Worm (Caenorhabditis elegans): Measurements from ENCODE around the gene B0563.5.

- TF ChIP-seq ztf-29 (GFP tag; IDR thresholded peaks at IDR 0.05): no peak
- no peak for TF ChIP-seq med-1 (GFP tag; optimal IDR thresholded peaks at IDR 0.05; ENCODE audit: insufficient read depth)
- TF ChIP-seq cog-1 (tag; optimal IDR thresholded peaks at IDR 0.05): no peak
- TF ChIP-seq ref-1 (GFP tag; conservative IDR thresholded peaks at IDR 0.05): no peak
- no peak for TF ChIP-seq T22C8.4 (GFP tag; IDR thresholded peaks at IDR 0.05)
- no peak for TF ChIP-seq flt-1 (GFP tag; IDR thresholded peaks at IDR 0.05)
- TF ChIP-seq klf-2 (GFP tag; conservative IDR thresholded peaks at IDR 0.05): no peak
- TF ChIP-seq tab-1 (GFP tag; IDR thresholded peaks at IDR 0.05): no peak
Observed at ce11 chrX:9154216-9154615, 8.3 kb downstream of the B0563.5 start, which contains the start of gene B0563.7.
